Worm (Caenorhabditis elegans): ENCODE results near the gene clp-1.

- TF ChIP-seq ama-1 (optimal IDR thresholded peaks at IDR 0.05): no peak
- TF ChIP-seq tra-1 (GFP tag; IDR thresholded peaks at IDR 0.05): no peak
- no peak for TF ChIP-seq nhr-76 (tag; optimal IDR thresholded peaks at IDR 0.05)
- no peak for TF ChIP-seq hlh-30 (tag; optimal IDR thresholded peaks at IDR 0.05; ENCODE audit: insufficient read depth)
- no peak for TF ChIP-seq hif-1 (tag; optimal IDR thresholded peaks at IDR 0.05)
- TF ChIP-seq ctbp-1 (GFP tag; IDR thresholded peaks at IDR 0.05): no peak
- TF ChIP-seq Y48G9A.11 (GFP tag; IDR thresholded peaks at IDR 0.05): no peak
- TF ChIP-seq ceh-20 (GFP tag; IDR thresholded peaks at IDR 0.05): no peak
Observed at ce11 chrIII:7952077-7952765, 27.5 kb upstream of the clp-1 start, which contains the start of gene C29E4.15.
